Worm (Caenorhabditis elegans): Measurements from ENCODE around the gene srh-265.

Gene srh-265

DNA sequence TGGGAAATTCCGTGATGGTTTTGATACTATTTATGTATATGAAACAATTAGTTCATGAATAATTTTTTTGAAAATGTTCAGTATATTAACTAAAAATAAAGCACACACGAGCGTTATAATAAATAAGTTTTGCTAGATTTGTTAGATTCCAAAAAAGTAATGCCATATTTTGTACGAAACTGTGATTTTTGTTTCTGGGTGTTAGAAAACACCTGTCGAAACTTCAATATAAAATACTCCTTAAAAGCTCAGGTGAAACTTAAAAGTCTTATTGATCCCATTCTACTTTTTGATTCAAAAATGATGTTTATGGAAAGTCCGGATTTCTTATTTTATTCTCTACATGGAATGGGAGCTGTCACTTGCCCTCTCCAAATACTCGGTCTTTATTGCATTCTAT lies at the start of gene srh-265:
Gene srh-265, plus strand, starts transcription at position 301 of the 400 bp plus-strand sequence.
- TF ChIP-seq scrt-1 (GFP tag; IDR thresholded peaks at IDR 0.05) (no peak), B0310.2 (tag; optimal IDR thresholded peaks at IDR 0.05) (no peak), tbx-11 (GFP tag; IDR thresholded peaks at IDR 0.05) (no peak), hnd-1 (tag; optimal IDR thresholded peaks at IDR 0.05) (no peak), sea-1 (GFP tag; conservative IDR thresholded peaks at IDR 0.05) (no peak), ets-7 (tag; optimal IDR thresholded peaks at IDR 0.05) (no peak)

DNA sequence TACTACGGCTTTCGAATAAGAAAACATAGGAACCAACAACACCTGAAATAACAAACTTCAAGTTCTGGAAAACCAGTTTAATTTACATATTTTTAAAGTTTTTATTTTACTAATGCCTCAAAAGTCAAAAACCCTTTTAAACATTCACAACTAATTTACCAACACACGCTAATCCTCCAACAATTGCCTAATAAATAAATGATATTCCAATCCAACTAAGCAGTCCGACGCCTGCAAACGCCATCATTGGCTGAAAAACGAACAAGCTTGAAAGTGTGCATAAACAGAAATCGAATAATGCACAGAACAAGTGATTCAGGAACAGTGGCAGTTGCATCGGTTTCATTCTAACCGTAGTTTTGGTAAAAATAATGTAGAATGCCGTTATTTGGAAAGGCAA lies 48.3 kb upstream of the srh-265 start:
- no peak for TF ChIP-seq tra-4 (tag; optimal IDR thresholded peaks at IDR 0.05)
- no peak for TF ChIP-seq ceh-36 (tag; optimal IDR thresholded peaks at IDR 0.05)
- no peak for TF ChIP-seq ceh-13 (GFP tag; optimal IDR thresholded peaks at IDR 0.05)
- TF ChIP-seq F13C5.2 (tag; optimal IDR thresholded peaks at IDR 0.05): no peak
- no peak for TF ChIP-seq ama-1 (optimal IDR thresholded peaks at IDR 0.05)
- no peak for TF ChIP-seq aly-1 (tag; optimal IDR thresholded peaks at IDR 0.05)
- no peak for TF ChIP-seq sea-1 (GFP tag; conservative IDR thresholded peaks at IDR 0.05)
- no peak for TF ChIP-seq hmg-4 (GFP tag; optimal IDR thresholded peaks at IDR 0.05)
- no peak for TF ChIP-seq hmbx-1 (tag; optimal IDR thresholded peaks at IDR 0.05)
- no peak for TF ChIP-seq tbx-11 (GFP tag; IDR thresholded peaks at IDR 0.05)
- no peak for TF ChIP-seq pes-1 (GFP tag; IDR thresholded peaks at IDR 0.05)

DNA sequence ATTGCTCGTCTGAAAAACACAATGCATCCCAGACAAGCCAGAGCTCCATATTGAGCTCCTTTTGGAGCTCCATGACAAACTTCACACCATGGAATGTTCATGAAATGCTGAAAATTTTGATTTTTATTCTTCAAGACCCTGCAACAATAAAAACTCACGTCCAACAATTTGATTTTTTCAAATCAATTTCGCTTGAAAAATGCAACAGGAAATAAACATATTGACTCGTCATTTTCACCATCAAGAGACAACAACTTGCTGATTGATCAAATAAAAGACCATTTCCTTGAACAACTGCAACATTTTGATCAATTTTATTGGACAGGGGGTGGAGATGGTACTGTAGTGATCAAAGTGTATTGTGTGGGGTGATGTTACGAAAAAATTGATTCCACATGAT lies 46.3 kb upstream of the srh-265 start, which contains the start of gene nhr-269:
Gene nhr-269, minus strand, starts transcription at position 101 of the 400 bp plus-strand sequence.
- no peak for TF ChIP-seq ceh-36 (tag; optimal IDR thresholded peaks at IDR 0.05)
- TF ChIP-seq tbx-37 (GFP tag; conservative IDR thresholded peaks at IDR 0.05): no peak
- TF ChIP-seq ceh-13 (GFP tag; optimal IDR thresholded peaks at IDR 0.05): no peak
- TF ChIP-seq scrt-1 (GFP tag; IDR thresholded peaks at IDR 0.05): no peak
- no peak for TF ChIP-seq pes-1 (GFP tag; IDR thresholded peaks at IDR 0.05)
- no peak for TF ChIP-seq aly-1 (tag; optimal IDR thresholded peaks at IDR 0.05)
- TF ChIP-seq ama-1 (optimal IDR thresholded peaks at IDR 0.05): no peak
- no peak for TF ChIP-seq hmg-4 (GFP tag; optimal IDR thresholded peaks at IDR 0.05)
- no peak for TF ChIP-seq flt-1 (GFP tag; IDR thresholded peaks at IDR 0.05)
- no peak for TF ChIP-seq F13C5.2 (tag; optimal IDR thresholded peaks at IDR 0.05)

DNA sequence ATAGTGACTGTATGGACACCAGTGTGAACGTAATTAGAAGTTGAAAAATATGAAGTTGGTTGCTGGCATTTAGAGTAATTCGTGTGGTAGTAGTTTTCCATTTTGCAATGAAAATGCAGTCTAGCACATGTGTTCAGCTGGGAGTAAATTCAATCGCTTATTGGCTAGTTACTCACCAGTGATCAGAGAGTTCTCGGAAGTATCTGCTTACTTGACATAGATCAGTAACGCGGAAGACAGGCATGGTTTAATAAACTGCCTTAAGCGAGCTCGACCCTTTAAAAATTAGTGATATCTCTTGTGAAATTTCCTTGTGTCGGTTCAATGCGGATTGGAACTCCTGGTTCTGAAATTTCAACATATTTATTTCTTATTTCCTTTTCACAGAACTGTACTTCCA lies 39.8 kb upstream of the srh-265 start, which contains the start of gene srh-52:
Gene srh-52, minus strand, starts transcription at position 101 of the 400 bp plus-strand sequence.
- TF ChIP-seq tbx-37 (GFP tag; conservative IDR thresholded peaks at IDR 0.05): no peak
- no peak for TF ChIP-seq ets-7 (tag; optimal IDR thresholded peaks at IDR 0.05)
- TF ChIP-seq ceh-13 (GFP tag; optimal IDR thresholded peaks at IDR 0.05): no peak
- no peak for TF ChIP-seq tbx-11 (GFP tag; IDR thresholded peaks at IDR 0.05)
- TF ChIP-seq pes-1 (GFP tag; IDR thresholded peaks at IDR 0.05): no peak
- TF ChIP-seq aly-1 (tag; optimal IDR thresholded peaks at IDR 0.05): no peak
- TF ChIP-seq hmbx-1 (tag; optimal IDR thresholded peaks at IDR 0.05): no peak
- no peak for TF ChIP-seq flt-1 (GFP tag; IDR thresholded peaks at IDR 0.05)
- no peak for TF ChIP-seq sea-1 (GFP tag; conservative IDR thresholded peaks at IDR 0.05)
- no peak for TF ChIP-seq F13C5.2 (tag; optimal IDR thresholded peaks at IDR 0.05)
- TF ChIP-seq hmg-4 (GFP tag; optimal IDR thresholded peaks at IDR 0.05): no peak
- TF ChIP-seq hnd-1 (tag; optimal IDR thresholded peaks at IDR 0.05): no peak
- no peak for TF ChIP-seq ceh-36 (tag; optimal IDR thresholded peaks at IDR 0.05)
- TF ChIP-seq B0310.2 (tag; optimal IDR thresholded peaks at IDR 0.05): no peak
- TF ChIP-seq ama-1 (optimal IDR thresholded peaks at IDR 0.05): no peak
- no peak for TF ChIP-seq scrt-1 (GFP tag; IDR thresholded peaks at IDR 0.05)
- TF ChIP-seq tra-4 (tag; optimal IDR thresholded peaks at IDR 0.05): no peak

DNA sequence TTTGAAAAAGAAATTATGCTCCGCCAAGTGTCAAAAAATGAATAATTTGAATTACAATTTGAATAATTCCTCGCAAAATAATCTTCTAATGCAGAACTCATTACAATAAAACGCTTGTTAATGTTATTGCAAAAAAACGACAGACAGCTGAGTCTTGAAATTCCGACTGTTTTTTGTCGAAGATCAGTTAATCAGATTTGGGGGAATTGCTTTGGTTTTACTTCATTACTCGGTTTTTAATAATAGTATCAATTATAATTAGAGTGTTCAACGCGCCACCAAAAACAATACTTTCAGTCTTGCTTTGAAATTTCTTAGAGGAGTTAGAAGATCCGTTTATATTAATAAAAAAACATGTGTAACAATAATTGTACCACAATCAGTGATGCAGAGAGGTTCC lies 38.1 kb upstream of the srh-265 start, which contains the start of gene srh-122:
Gene srh-122, minus strand, starts transcription at position 101 of the 400 bp plus-strand sequence.
- no peak for TF ChIP-seq tbx-37 (GFP tag; conservative IDR thresholded peaks at IDR 0.05)
- TF ChIP-seq sea-1 (GFP tag; conservative IDR thresholded peaks at IDR 0.05): no peak
- TF ChIP-seq scrt-1 (GFP tag; IDR thresholded peaks at IDR 0.05): no peak
- no peak for TF ChIP-seq tra-4 (tag; optimal IDR thresholded peaks at IDR 0.05)
- TF ChIP-seq hnd-1 (tag; optimal IDR thresholded peaks at IDR 0.05): no peak

DNA sequence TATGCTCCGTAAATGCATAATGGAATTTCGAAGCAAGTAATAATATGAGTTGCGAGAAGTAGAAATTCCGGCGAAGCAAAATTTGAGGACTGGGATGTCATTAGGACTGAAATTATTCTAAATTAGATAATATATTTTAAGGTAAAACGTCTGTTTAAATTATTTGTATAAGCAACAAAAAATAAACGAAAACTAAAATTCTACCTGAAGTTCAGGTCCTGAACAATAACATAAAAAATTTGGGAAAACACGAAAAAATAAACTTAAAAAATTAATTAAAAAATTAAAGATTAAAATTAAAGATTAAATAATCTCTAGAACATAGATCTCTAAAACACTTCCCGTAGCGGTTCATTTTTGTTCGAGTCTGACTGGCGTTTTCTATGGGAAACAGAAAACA lies 36.2 kb upstream of the srh-265 start, which contains the start of gene srh-251:
Gene srh-251, minus strand, starts transcription at position 101 of the 400 bp plus-strand sequence.
- no peak for TF ChIP-seq ceh-36 (tag; optimal IDR thresholded peaks at IDR 0.05)
- TF ChIP-seq ets-7 (tag; optimal IDR thresholded peaks at IDR 0.05): no peak
- no peak for TF ChIP-seq F13C5.2 (tag; optimal IDR thresholded peaks at IDR 0.05)
- TF ChIP-seq B0310.2 (tag; optimal IDR thresholded peaks at IDR 0.05): no peak
- TF ChIP-seq tbx-11 (GFP tag; IDR thresholded peaks at IDR 0.05): no peak
- TF ChIP-seq tra-4 (tag; optimal IDR thresholded peaks at IDR 0.05): no peak
- TF ChIP-seq ceh-13 (GFP tag; optimal IDR thresholded peaks at IDR 0.05): no peak
- TF ChIP-seq hmbx-1 (tag; optimal IDR thresholded peaks at IDR 0.05): no peak
- TF ChIP-seq flt-1 (GFP tag; IDR thresholded peaks at IDR 0.05): no peak
- TF ChIP-seq pes-1 (GFP tag; IDR thresholded peaks at IDR 0.05): no peak
- TF ChIP-seq hmg-4 (GFP tag; optimal IDR thresholded peaks at IDR 0.05): no peak
- TF ChIP-seq sea-1 (GFP tag; conservative IDR thresholded peaks at IDR 0.05): no peak
- TF ChIP-seq aly-1 (tag; optimal IDR thresholded peaks at IDR 0.05): no peak
- TF ChIP-seq ama-1 (optimal IDR thresholded peaks at IDR 0.05): no peak
- no peak for TF ChIP-seq scrt-1 (GFP tag; IDR thresholded peaks at IDR 0.05)

DNA sequence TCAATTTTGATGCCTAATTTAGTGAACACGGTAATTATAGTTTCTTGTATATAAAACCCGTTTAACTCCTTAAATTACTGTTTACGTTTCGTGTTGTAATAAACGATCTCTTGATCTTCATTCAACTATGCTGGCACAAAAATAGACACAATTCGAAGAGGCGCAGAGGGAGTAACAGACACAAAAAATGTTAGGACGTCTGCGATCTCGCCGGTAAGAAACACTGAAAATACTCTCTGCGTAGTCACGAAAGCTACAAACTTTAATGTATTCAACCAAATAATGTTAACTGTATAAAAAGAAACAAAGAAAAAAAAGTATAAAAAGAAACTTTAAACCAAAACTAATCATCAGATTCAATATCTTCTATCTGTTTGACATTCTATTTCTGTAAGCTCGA lies 35.2 kb upstream of the srh-265 start, which contains the start of gene dhs-23:
Gene dhs-23, plus strand, starts transcription at position 363 of the 400 bp plus-strand sequence.
- no peak for TF ChIP-seq hmg-4 (GFP tag; optimal IDR thresholded peaks at IDR 0.05)
- TF ChIP-seq F13C5.2 (tag; optimal IDR thresholded peaks at IDR 0.05): no peak
- no peak for TF ChIP-seq tbx-11 (GFP tag; IDR thresholded peaks at IDR 0.05)
- no peak for TF ChIP-seq tbx-37 (GFP tag; conservative IDR thresholded peaks at IDR 0.05)
- no peak for TF ChIP-seq ets-7 (tag; optimal IDR thresholded peaks at IDR 0.05)
- no peak for TF ChIP-seq aly-1 (tag; optimal IDR thresholded peaks at IDR 0.05)
- TF ChIP-seq ceh-36 (tag; optimal IDR thresholded peaks at IDR 0.05): no peak
- TF ChIP-seq tra-4 (tag; optimal IDR thresholded peaks at IDR 0.05): no peak
- no peak for TF ChIP-seq hnd-1 (tag; optimal IDR thresholded peaks at IDR 0.05)
- TF ChIP-seq pes-1 (GFP tag; IDR thresholded peaks at IDR 0.05): no peak
- no peak for TF ChIP-seq flt-1 (GFP tag; IDR thresholded peaks at IDR 0.05)
- TF ChIP-seq ama-1 (optimal IDR thresholded peaks at IDR 0.05): no peak
- no peak for TF ChIP-seq hmbx-1 (tag; optimal IDR thresholded peaks at IDR 0.05)
- TF ChIP-seq scrt-1 (GFP tag; IDR thresholded peaks at IDR 0.05): no peak
- TF ChIP-seq ceh-13 (GFP tag; optimal IDR thresholded peaks at IDR 0.05): no peak
- TF ChIP-seq sea-1 (GFP tag; conservative IDR thresholded peaks at IDR 0.05): no peak
- TF ChIP-seq B0310.2 (tag; optimal IDR thresholded peaks at IDR 0.05): no peak

Data from whole organism, early embryonic.